Worm (Caenorhabditis elegans): Measurements from ENCODE around the gene ztf-7.

ztf-7 gene

ce11 chrV:9771311-9771710 lies 18.2 kb downstream of the ztf-7 start:
- no peak for TF ChIP-seq ztf-23 (GFP tag; IDR thresholded peaks at IDR 0.05)
- TF ChIP-seq flt-1 (GFP tag; IDR thresholded peaks at IDR 0.05): no peak
- TF ChIP-seq tab-1 (GFP tag; IDR thresholded peaks at IDR 0.05): no peak
- TF ChIP-seq med-1 (GFP tag; optimal IDR thresholded peaks at IDR 0.05; ENCODE audit: insufficient read depth): no peak

- TF ChIP-seq cog-1 (tag; optimal IDR thresholded peaks at IDR 0.05) (no peak), flt-1 (GFP tag; IDR thresholded peaks at IDR 0.05) (0 out of 2 replicates have a peak, but pooled peaks have one; percentile 27)
Observed at ce11 chrV:9768828-9769778, 20.4 kb downstream of the ztf-7 start, which contains the start of gene unc-42. Gene unc-42, minus strand, starts transcription at chrV:9769391.

- TF ChIP-seq ztf-29 (GFP tag; IDR thresholded peaks at IDR 0.05): no peak
- no peak for TF ChIP-seq klf-2 (GFP tag; conservative IDR thresholded peaks at IDR 0.05)
- no peak for TF ChIP-seq T22C8.4 (GFP tag; IDR thresholded peaks at IDR 0.05)
- TF ChIP-seq ref-1 (GFP tag; conservative IDR thresholded peaks at IDR 0.05): no peak
- no peak for TF ChIP-seq flt-1 (GFP tag; IDR thresholded peaks at IDR 0.05)
Observed at ce11 chrV:9767941-9768340, 21.6 kb downstream of the ztf-7 start.

- no peak for TF ChIP-seq ref-1 (GFP tag; conservative IDR thresholded peaks at IDR 0.05)
Observed at ce11 chrV:9765622-9766021, 23.9 kb downstream of the ztf-7 start.

- no peak for TF ChIP-seq tab-1 (GFP tag; IDR thresholded peaks at IDR 0.05)
- TF ChIP-seq ztf-23 (GFP tag; IDR thresholded peaks at IDR 0.05): no peak
- TF ChIP-seq cog-1 (tag; optimal IDR thresholded peaks at IDR 0.05): no peak
- no peak for TF ChIP-seq flt-1 (GFP tag; IDR thresholded peaks at IDR 0.05)
- no peak for TF ChIP-seq med-1 (GFP tag; optimal IDR thresholded peaks at IDR 0.05; ENCODE audit: insufficient read depth)
- TF ChIP-seq ztf-29 (GFP tag; IDR thresholded peaks at IDR 0.05): no peak
- no peak for TF ChIP-seq T22C8.4 (GFP tag; IDR thresholded peaks at IDR 0.05)
- TF ChIP-seq klf-2 (GFP tag; conservative IDR thresholded peaks at IDR 0.05): no peak
- no peak for TF ChIP-seq ref-1 (GFP tag; conservative IDR thresholded peaks at IDR 0.05)
Observed at ce11 chrV:9764552-9764951, 25.0 kb downstream of the ztf-7 start.

ce11 chrV:9763759-9764158 lies 25.7 kb downstream of the ztf-7 start:
- TF ChIP-seq ref-1 (GFP tag; conservative IDR thresholded peaks at IDR 0.05) (no peak), flt-1 (GFP tag; IDR thresholded peaks at IDR 0.05) (no peak), ztf-29 (GFP tag; IDR thresholded peaks at IDR 0.05) (no peak), ztf-23 (GFP tag; IDR thresholded peaks at IDR 0.05) (no peak), med-1 (GFP tag; optimal IDR thresholded peaks at IDR 0.05; ENCODE audit: insufficient read depth) (no peak), tab-1 (GFP tag; IDR thresholded peaks at IDR 0.05) (no peak), T22C8.4 (GFP tag; IDR thresholded peaks at IDR 0.05) (no peak), cog-1 (tag; optimal IDR thresholded peaks at IDR 0.05) (no peak), klf-2 (GFP tag; conservative IDR thresholded peaks at IDR 0.05) (no peak)

- TF ChIP-seq tab-1 (GFP tag; IDR thresholded peaks at IDR 0.05) (no peak), ztf-23 (GFP tag; IDR thresholded peaks at IDR 0.05) (no peak), cog-1 (tag; optimal IDR thresholded peaks at IDR 0.05) (no peak), med-1 (GFP tag; optimal IDR thresholded peaks at IDR 0.05; ENCODE audit: insufficient read depth) (no peak), T22C8.4 (GFP tag; IDR thresholded peaks at IDR 0.05) (no peak), ref-1 (GFP tag; conservative IDR thresholded peaks at IDR 0.05) (no peak), ztf-29 (GFP tag; IDR thresholded peaks at IDR 0.05) (no peak), klf-2 (GFP tag; conservative IDR thresholded peaks at IDR 0.05) (no peak), flt-1 (GFP tag; IDR thresholded peaks at IDR 0.05) (no peak)
Observed at ce11 chrV:9758437-9758836, 31.1 kb downstream of the ztf-7 start.

- no peak for TF ChIP-seq T22C8.4 (GFP tag; IDR thresholded peaks at IDR 0.05)
- TF ChIP-seq ref-1 (GFP tag; conservative IDR thresholded peaks at IDR 0.05): no peak
- no peak for TF ChIP-seq ztf-29 (GFP tag; IDR thresholded peaks at IDR 0.05)
- TF ChIP-seq tab-1 (GFP tag; IDR thresholded peaks at IDR 0.05): no peak
- TF ChIP-seq klf-2 (GFP tag; conservative IDR thresholded peaks at IDR 0.05): no peak
Observed at ce11 chrV:9757884-9758283, 31.6 kb downstream of the ztf-7 start, which contains the start of gene F58E6.11. Gene F58E6.11, minus strand, starts transcription at chrV:9757984.

ce11 chrV:9756242-9756641 lies 33.3 kb downstream of the ztf-7 start, which contains the start of gene hrg-3:
Gene hrg-3, plus strand, starts transcription at chrV:9756468.
- TF ChIP-seq T22C8.4 (GFP tag; IDR thresholded peaks at IDR 0.05) (no peak), flt-1 (GFP tag; IDR thresholded peaks at IDR 0.05) (no peak), tab-1 (GFP tag; IDR thresholded peaks at IDR 0.05) (no peak), ztf-23 (GFP tag; IDR thresholded peaks at IDR 0.05) (no peak), cog-1 (tag; optimal IDR thresholded peaks at IDR 0.05) (no peak), med-1 (GFP tag; optimal IDR thresholded peaks at IDR 0.05; ENCODE audit: insufficient read depth) (no peak), ztf-29 (GFP tag; IDR thresholded peaks at IDR 0.05) (no peak), ref-1 (GFP tag; conservative IDR thresholded peaks at IDR 0.05) (no peak), klf-2 (GFP tag; conservative IDR thresholded peaks at IDR 0.05) (no peak)

ce11 chrV:9755725-9756124 lies 33.8 kb downstream of the ztf-7 start, which contains the start of gene F58E6.8:
Gene F58E6.8, minus strand, starts transcription at chrV:9755825.
- no peak for TF ChIP-seq tab-1 (GFP tag; IDR thresholded peaks at IDR 0.05)
- no peak for TF ChIP-seq med-1 (GFP tag; optimal IDR thresholded peaks at IDR 0.05; ENCODE audit: insufficient read depth)
- no peak for TF ChIP-seq klf-2 (GFP tag; conservative IDR thresholded peaks at IDR 0.05)

Data from whole organism, midembryonic.